Worm (Caenorhabditis elegans) whole organism, mixed stage, embryonic: ENCODE results near the gene Y79H2A.4.

Experiments used
- M03D4.4 ChIP-seq: sonication (generic microtip); optimal IDR thresholded peaks from 2 replicates; lab custom pipeline; 2017; ENCODE audit warnings: mild to moderate bottlenecking, missing genetic modification characterization, missing compliant biosample characterization
- bed-3 ChIP-seq: fragments of 200-800 bp; sonication (Bioruptor generic); optimal IDR thresholded peaks from 3 replicates; lab custom pipeline; 2018; ENCODE audit warnings: mild to moderate bottlenecking, missing genetic modification characterization, moderate library complexity, missing compliant biosample characterization
- ceh-39 ChIP-seq: fragments of 150-350 bp; optimal IDR thresholded peaks from 2 replicates; lab custom pipeline; 2014; ENCODE audit warnings: missing biosample characterization, missing genetic modification characterization
- ceh-43 ChIP-seq: fragments of 200-800 bp; sonication (Bioruptor generic); optimal IDR thresholded peaks from 2 replicates; lab custom pipeline; 2018; ENCODE audit warnings: mild to moderate bottlenecking, missing genetic modification characterization, moderate library complexity, missing compliant biosample characterization
- ceh-83 ChIP-seq: fragments of 200-800 bp; sonication (Bioruptor generic); optimal IDR thresholded peaks from 2 replicates; lab custom pipeline; 2018; ENCODE audit warnings: mild to moderate bottlenecking, missing genetic modification characterization, missing compliant biosample characterization
- ces-1 ChIP-seq: fragments of 150-350 bp; optimal IDR thresholded peaks from 2 replicates; lab custom pipeline; 2014; ENCODE audit warnings: missing biosample characterization, missing genetic modification reagents, missing genetic modification characterization
- cnd-1 ChIP-seq: fragments of 200-800 bp; sonication (Bioruptor generic); optimal IDR thresholded peaks from 2 replicates; lab custom pipeline; 2018; ENCODE audit warnings: mild to moderate bottlenecking, missing genetic modification characterization, missing compliant biosample characterization
- elt-1 ChIP-seq: sonication (generic microtip); optimal IDR thresholded peaks from 2 replicates; lab custom pipeline; 2017; ENCODE audit warnings: missing genetic modification characterization, mild to moderate bottlenecking, missing compliant biosample characterization, antibody characterized with exemption, moderate library complexity, borderline replicate concordance; ENCODE audit not compliant: insufficient read depth
- elt-3 ChIP-seq: fragments of 150-350 bp; optimal IDR thresholded peaks from 2 replicates; lab custom pipeline; 2014; ENCODE audit warnings: missing biosample characterization, missing genetic modification characterization
- flh-1 ChIP-seq: fragments of 200-800 bp; sonication (Bioruptor generic); optimal IDR thresholded peaks from 2 replicates; lab custom pipeline; 2018; ENCODE audit warnings: mild to moderate bottlenecking, missing genetic modification characterization, moderate library complexity, missing compliant biosample characterization
- ham-2 ChIP-seq: fragments of 200-800 bp; sonication (Bioruptor generic); optimal IDR thresholded peaks from 2 replicates; lab custom pipeline; 2018; ENCODE audit warnings: mild to moderate bottlenecking, missing genetic modification characterization, missing compliant biosample characterization
- hlh-1 ChIP-seq: fragments of 150-350 bp; optimal IDR thresholded peaks from 2 replicates; lab custom pipeline; 2014; ENCODE audit warnings: missing biosample characterization, missing genetic modification reagents, missing genetic modification characterization
- lin-13 ChIP-seq: fragments of 150-350 bp; optimal IDR thresholded peaks from 2 replicates; lab custom pipeline; 2014; ENCODE audit warnings: missing biosample characterization, missing genetic modification characterization
- lin-32 ChIP-seq: fragments of 200-800 bp; sonication (Bioruptor generic); optimal IDR thresholded peaks from 2 replicates; lab custom pipeline; 2018; ENCODE audit warnings: mild to moderate bottlenecking, missing genetic modification characterization, missing compliant biosample characterization
- lsy-2 ChIP-seq: fragments of 150-350 bp; optimal IDR thresholded peaks from 2 replicates; lab custom pipeline; 2014; ENCODE audit warnings: missing biosample characterization, missing genetic modification characterization
- mep-1 ChIP-seq: fragments of 150-350 bp; optimal IDR thresholded peaks from 2 replicates; lab custom pipeline; 2017; ENCODE audit warnings: missing biosample characterization, missing genetic modification reagents, missing genetic modification characterization, inconsistent platforms
- mls-2 ChIP-seq: sonication (generic microtip); optimal IDR thresholded peaks from 2 replicates; lab custom pipeline; 2016; ENCODE audit warnings: mild to moderate bottlenecking, missing genetic modification characterization, moderate library complexity, missing compliant biosample characterization
- nhr-12 ChIP-seq: fragments of 150-350 bp; optimal IDR thresholded peaks from 2 replicates; lab custom pipeline; 2014; ENCODE audit warnings: missing biosample characterization, missing genetic modification characterization
- nhr-2 ChIP-seq: fragments of 150-350 bp; optimal IDR thresholded peaks from 2 replicates; lab custom pipeline; 2014; ENCODE audit warnings: missing biosample characterization, missing genetic modification characterization
- nhr-237 ChIP-seq: fragments of 150-350 bp; optimal IDR thresholded peaks from 2 replicates; lab custom pipeline; 2014; ENCODE audit warnings: missing biosample characterization, missing genetic modification characterization
- nhr-28 ChIP-seq: fragments of 150-350 bp; optimal IDR thresholded peaks from 2 replicates; lab custom pipeline; 2014; ENCODE audit warnings: missing biosample characterization, missing genetic modification characterization
- pha-4 ChIP-seq: fragments of 150-350 bp; optimal IDR thresholded peaks from 2 replicates; lab custom pipeline; 2018; ENCODE audit warnings: missing biosample characterization, missing genetic modification reagents, missing genetic modification characterization
- snpc-4 ChIP-seq: fragments of 150-350 bp; optimal IDR thresholded peaks from 2 replicates; lab custom pipeline; 2014; ENCODE audit warnings: missing biosample characterization, missing genetic modification characterization
- sptf-1 ChIP-seq: sonication (generic microtip); optimal IDR thresholded peaks from 2 replicates; lab custom pipeline; 2017; ENCODE audit warnings: mild to moderate bottlenecking, missing genetic modification characterization, moderate library complexity, missing compliant biosample characterization
- unc-120 ChIP-seq: sonication (generic microtip); optimal IDR thresholded peaks from 2 replicates; lab custom pipeline; 2017; ENCODE audit warnings: missing genetic modification characterization, missing compliant biosample characterization; ENCODE audit not compliant: poor library complexity, severe bottlenecking
- unc-62 ChIP-seq: fragments of 150-350 bp; optimal IDR thresholded peaks from 2 replicates; lab custom pipeline; 2014; ENCODE audit warnings: missing biosample characterization, missing genetic modification reagents, missing genetic modification characterization
- zip-8 ChIP-seq: fragments of 150-350 bp; optimal IDR thresholded peaks from 2 replicates; lab custom pipeline; 2014; ENCODE audit warnings: missing biosample characterization, missing genetic modification characterization
- ztf-11 ChIP-seq: fragments of 150-350 bp; optimal IDR thresholded peaks from 2 replicates; lab custom pipeline; 2014; ENCODE audit warnings: missing biosample characterization, missing genetic modification characterization

Gene Y79H2A.4

ce11 chrIII:12014503-12014902, 26.6 kb upstream of the Y79H2A.4 start:
- no peak for TF ChIP-seq elt-3 (tag; lab: Kevin White, UChicago)
- no peak for TF ChIP-seq lin-13
- TF ChIP-seq mls-2 (tag; lab: Kevin White, UChicago) = no peak

- TF ChIP-seq ham-2 (GFP tag; lab: Kevin White, UChicago) (peak; percentile 54), mep-1 (tag; lab: Kevin White, UChicago) (no peak)
Observed at ce11 chrIII:12015183-12015582, 25.9 kb upstream of the Y79H2A.4 start.

- no peak for TF ChIP-seq ham-2 (GFP tag; lab: Kevin White, UChicago)
Observed at ce11 chrIII:12015611-12016010, 25.5 kb upstream of the Y79H2A.4 start.

ce11 chrIII:12017999-12018398, 23.1 kb upstream of the Y79H2A.4 start:
- TF ChIP-seq nhr-237 (tag; lab: Kevin White, UChicago) = no peak
- no peak for TF ChIP-seq lin-13

ce11 chrIII:12020074-12020602, 21.0 kb upstream of the Y79H2A.4 start, which contains the start of gene brp-1:
Gene brp-1 (plus strand): TSS chrIII:12020552.
- TF ChIP-seq zip-8 (tag; lab: Kevin White, UChicago) (peak; percentile 56), elt-1 (tag; lab: Kevin White, UChicago) (no peak)

- TF ChIP-seq sptf-1 = no peak
- no peak for TF ChIP-seq ztf-11 (tag; lab: Kevin White, UChicago)
- no peak for TF ChIP-seq ces-1
- no peak for TF ChIP-seq unc-120 (tag; lab: Kevin White, UChicago)
- TF ChIP-seq ceh-39 = no peak
- no peak for TF ChIP-seq snpc-4 (tag; lab: Kevin White, UChicago)
- no peak for TF ChIP-seq pha-4
- no peak for TF ChIP-seq zip-8 (tag; lab: Kevin White, UChicago)
- TF ChIP-seq nhr-12 (tag; lab: Kevin White, UChicago) = no peak
- TF ChIP-seq unc-62 (GFP tag; lab: Kevin White, UChicago) = no peak
- no peak for TF ChIP-seq nhr-237 (tag; lab: Kevin White, UChicago)
- no peak for TF ChIP-seq M03D4.4 (tag; lab: Kevin White, UChicago)
- no peak for TF ChIP-seq bed-3 (GFP tag; lab: Kevin White, UChicago)
Observed at ce11 chrIII:12022281-12022680, 18.8 kb upstream of the Y79H2A.4 start.

- TF ChIP-seq snpc-4 (tag; lab: Kevin White, UChicago) (no peak), mls-2 (tag; lab: Kevin White, UChicago) (no peak), lin-32 (no peak), nhr-28 (tag; lab: Kevin White, UChicago) (no peak), nhr-12 (tag; lab: Kevin White, UChicago) (no peak), lin-13 (no peak), ceh-83 (no peak), cnd-1 (tag; lab: Kevin White, UChicago) (no peak)
Observed at ce11 chrIII:12028769-12029168, 12.3 kb upstream of the Y79H2A.4 start, which contains the start of gene Y79H2A.12. Gene Y79H2A.12 (minus strand): TSS chrIII:12028869.

- TF ChIP-seq nhr-28 (tag; lab: Kevin White, UChicago) = no peak
Observed at ce11 chrIII:12030669-12031068, 10.4 kb upstream of the Y79H2A.4 start, which contains the start of gene Y79H2A.2. Gene Y79H2A.2 (minus strand): TSS chrIII:12030769.

ce11 chrIII:12033259-12033658, 7.8 kb upstream of the Y79H2A.4 start:
- TF ChIP-seq ham-2 (GFP tag; lab: Kevin White, UChicago) (no peak), nhr-28 (tag; lab: Kevin White, UChicago) (no peak), cnd-1 (tag; lab: Kevin White, UChicago) (no peak), flh-1 (no peak), nhr-2 (no peak), lsy-2 (tag; lab: Kevin White, UChicago) (no peak), ceh-83 (no peak), ceh-43 (GFP tag; lab: Kevin White, UChicago) (no peak), zip-8 (tag; lab: Kevin White, UChicago) (no peak), hlh-1 (tag; lab: Kevin White, UChicago) (no peak), ztf-11 (tag; lab: Kevin White, UChicago) (no peak), bed-3 (GFP tag; lab: Kevin White, UChicago) (no peak), snpc-4 (tag; lab: Kevin White, UChicago) (no peak), ceh-39 (no peak), unc-120 (tag; lab: Kevin White, UChicago) (no peak), ces-1 (no peak)
- TF ChIP-seq, all 35 proteins: peak for 0
